Worm (Caenorhabditis elegans) whole organism, late embryonic: Measurements from ENCODE around the gene E02C12.11.

ENCODE experiments used
- F13H6.1 ChIP-seq: sonication (generic microtip); optimal IDR thresholded peaks from 2 replicates; lab custom pipeline; 2016; ENCODE audit warnings: missing genetic modification characterization, missing compliant biosample characterization
- ceh-48 ChIP-seq: sonication (generic microtip); optimal IDR thresholded peaks from 2 replicates; lab custom pipeline; 2016; ENCODE audit warnings: missing genetic modification characterization, inconsistent platforms, missing compliant biosample characterization
- fax-1 ChIP-seq: sonication (generic microtip); optimal IDR thresholded peaks from 2 replicates; lab custom pipeline; 2016; ENCODE audit warnings: missing genotype, missing genetic modification characterization, missing compliant biosample characterization
- lim-6 ChIP-seq: sonication (generic microtip); optimal IDR thresholded peaks from 2 replicates; lab custom pipeline; 2016; ENCODE audit warnings: missing genetic modification characterization, missing compliant biosample characterization
- nfya-1 ChIP-seq: sonication (generic microtip); optimal IDR thresholded peaks from 2 replicates; lab custom pipeline; 2017; ENCODE audit warnings: missing genetic modification characterization, mild to moderate bottlenecking, missing compliant biosample characterization, antibody characterized with exemption, moderate library complexity

DNA sequence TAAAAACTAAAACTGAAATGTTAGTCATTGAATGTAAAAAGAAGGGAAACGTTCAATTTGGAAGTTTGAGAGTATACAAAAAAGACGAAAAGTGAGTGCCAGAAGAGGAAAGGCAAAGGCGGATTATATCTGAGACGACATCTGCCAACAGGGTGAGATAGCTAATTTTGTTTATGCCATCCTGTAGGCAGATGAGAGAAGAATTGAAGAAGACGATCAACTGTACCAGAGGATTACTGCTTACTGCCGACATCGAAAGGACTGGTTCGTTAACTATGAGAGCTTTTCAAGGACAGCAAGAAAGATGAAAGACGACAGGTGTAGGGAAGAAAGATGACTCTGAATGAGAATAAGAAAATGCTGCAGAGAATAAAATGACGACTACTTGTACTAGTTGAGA lies 43.8 kb upstream of the E02C12.11 start:
- TF ChIP-seq lim-6 (no peak), fax-1 (no peak), nfya-1 (no peak), ceh-48 (tag; lab: Kevin White, UChicago) (no peak), F13H6.1 (tag; lab: Kevin White, UChicago) (no peak)
